Worm (Caenorhabditis elegans): ENCODE results near the gene vps-60.

DNA sequence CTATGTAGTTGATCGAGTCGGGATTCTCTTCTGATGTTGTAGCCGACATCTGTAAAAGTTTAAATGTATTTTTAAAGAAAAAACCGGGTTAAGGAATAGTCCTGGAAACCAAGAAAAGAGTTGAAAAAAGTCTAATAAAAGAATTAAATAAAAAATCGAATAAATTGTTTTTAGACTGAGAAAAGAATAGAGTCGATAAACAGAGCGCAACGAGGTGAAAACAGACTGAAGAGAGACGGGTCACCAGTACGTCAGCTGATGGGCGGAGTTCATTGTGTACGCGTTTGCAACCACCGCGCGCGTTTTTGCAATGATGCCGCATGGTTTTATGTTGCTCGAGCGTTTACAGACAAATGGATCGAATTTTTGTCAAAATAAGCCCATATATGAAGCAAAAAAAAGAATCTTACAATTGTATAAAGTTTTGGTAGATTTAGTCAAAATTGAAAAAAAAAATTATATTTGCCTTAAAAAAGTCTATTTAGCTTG lies 25.4 kb upstream of the vps-60 start, which contains the start of gene atg-18:
- no peak for TF ChIP-seq tab-1 (GFP tag; IDR thresholded peaks at IDR 0.05)
- peak; percentile 58; the same call in 1 of the 2 replicates for TF ChIP-seq ztf-29 (GFP tag; IDR thresholded peaks at IDR 0.05)
- TF ChIP-seq T22C8.4 (GFP tag; IDR thresholded peaks at IDR 0.05) = no peak

Data from whole organism, midembryonic.